Worm (Caenorhabditis elegans): Measurements from ENCODE around the gene C45H4.13.

- TF ChIP-seq snpc-4 (tag; optimal IDR thresholded peaks at IDR 0.05), result no peak
- TF ChIP-seq unc-39 (tag; optimal IDR thresholded peaks at IDR 0.05), result no peak
- no peak for TF ChIP-seq lin-13 (tag; optimal IDR thresholded peaks at IDR 0.05)
- no peak for TF ChIP-seq mep-1 (tag; optimal IDR thresholded peaks at IDR 0.05)
- TF ChIP-seq pha-4 (tag; optimal IDR thresholded peaks at IDR 0.05), result no peak
- TF ChIP-seq nhr-28 (tag; optimal IDR thresholded peaks at IDR 0.05), result no peak
- no peak for TF ChIP-seq elt-3 (tag; optimal IDR thresholded peaks at IDR 0.05)
- no peak for TF ChIP-seq ztf-11 (tag; optimal IDR thresholded peaks at IDR 0.05)
- no peak for TF ChIP-seq unc-62 (GFP tag; optimal IDR thresholded peaks at IDR 0.05)
- no peak for TF ChIP-seq sem-2 (GFP tag; optimal IDR thresholded peaks at IDR 0.05)
- no peak for TF ChIP-seq ces-1 (GFP tag; optimal IDR thresholded peaks at IDR 0.05)
- no peak for TF ChIP-seq nhr-76 (tag; optimal IDR thresholded peaks at IDR 0.05)
- no peak for TF ChIP-seq nhr-237 (tag; optimal IDR thresholded peaks at IDR 0.05)
Observed at ce11 chrV:2199594-2199993, 48.8 kb upstream of the C45H4.13 start.

All from whole organism, mixed stage, embryonic.